Fruit fly (Drosophila melanogaster) whole organism, pupa: Measurements from ENCODE around the gene CG44290.

ENCODE experiments used
- CG10348 ChIP-seq: fragments of 200-800 bp; sonication (Bioruptor generic); IDR thresholded peaks from 2 replicates; pipeline ENCODE4 v1.3.6; 2022; ENCODE audit warnings: missing biosample characterization, missing genetic modification characterization
- CG12605 ChIP-seq: fragments of 200-800 bp; sonication (Bioruptor generic); IDR thresholded peaks from 2 replicates; pipeline ENCODE4 v1.3.6; 2022; ENCODE audit warnings: missing biosample characterization, missing genetic modification characterization
- CG13204 ChIP-seq: fragments of 200-800 bp; sonication (Bioruptor generic); optimal IDR thresholded peaks from 2 replicates; lab custom pipeline; 2018; ENCODE audit warnings: missing biosample characterization, mild to moderate bottlenecking, missing genetic modification characterization, moderate library complexity
- CG14655 ChIP-seq: fragments of 200-800 bp; sonication (Bioruptor generic); optimal IDR thresholded peaks from 3 replicates; lab custom pipeline; 2017; ENCODE audit warnings: mild to moderate bottlenecking, missing biosample characterization, missing genetic modification reagents, missing genetic modification characterization
- CG15710 ChIP-seq: fragments of 200-800 bp; sonication (Bioruptor generic); optimal IDR thresholded peaks from 2 replicates; lab custom pipeline; 2018; ENCODE audit warnings: missing biosample characterization, mild to moderate bottlenecking, missing genetic modification characterization, moderate library complexity
- CG17806 ChIP-seq: fragments of 200-800 bp; sonication (Bioruptor generic); optimal IDR thresholded peaks from 2 replicates; lab custom pipeline; 2018; ENCODE audit warnings: missing biosample characterization, mild to moderate bottlenecking, missing genetic modification characterization, moderate library complexity
- CG32121 ChIP-seq: fragments of 200-800 bp; sonication (Bioruptor generic); IDR thresholded peaks from 2 replicates; pipeline ENCODE4 v1.3.6; 2022; ENCODE audit warnings: missing biosample characterization, missing genetic modification characterization
- CG34367 ChIP-seq: fragments of 200-800 bp; sonication (Bioruptor generic); optimal IDR thresholded peaks from 2 replicates; lab custom pipeline; 2018; ENCODE audit warnings: missing biosample characterization, mild to moderate bottlenecking, missing genetic modification characterization
- CG4496 ChIP-seq: fragments of 200-800 bp; sonication (Bioruptor generic); IDR thresholded peaks from 3 replicates; pipeline ENCODE4 v1.3.6; 2022; ENCODE audit warnings: missing biosample characterization, missing genetic modification characterization
- CG8159 ChIP-seq: fragments of 200-800 bp; sonication (Bioruptor generic); optimal IDR thresholded peaks from 3 replicates; lab custom pipeline; 2018; ENCODE audit warnings: missing biosample characterization, mild to moderate bottlenecking, missing genetic modification characterization, moderate library complexity
- CG8301 ChIP-seq: fragments of 200-800 bp; sonication (Bioruptor generic); optimal IDR thresholded peaks from 2 replicates; lab custom pipeline; 2018; ENCODE audit warnings: missing biosample characterization, mild to moderate bottlenecking, missing genetic modification characterization
- CG9948 ChIP-seq: fragments of 200-800 bp; sonication (Bioruptor generic); optimal IDR thresholded peaks from 2 replicates; lab custom pipeline; 2018; ENCODE audit warnings: missing biosample characterization, mild to moderate bottlenecking, missing genetic modification characterization, moderate library complexity
- D1 ChIP-seq: fragments of 200-800 bp; sonication (Bioruptor generic); optimal IDR thresholded peaks from 2 replicates; lab custom pipeline; 2018; ENCODE audit warnings: missing biosample characterization, mild to moderate bottlenecking, missing genetic modification characterization, moderate library complexity
- EcR ChIP-seq: fragments of 200-800 bp; sonication (Bioruptor generic); optimal IDR thresholded peaks from 3 replicates; lab custom pipeline; 2019; ENCODE audit warnings: missing biosample characterization, missing genetic modification characterization, mild to moderate bottlenecking, moderate library complexity, missing genetic modification reagents
- Ets98B ChIP-seq: fragments of 200-800 bp; sonication (Bioruptor generic); IDR thresholded peaks from 2 replicates; pipeline ENCODE4 v1.3.6; 2022; ENCODE audit warnings: missing biosample characterization, missing genetic modification characterization
- Pif1A ChIP-seq: fragments of 200-800 bp; sonication (Bioruptor generic); optimal IDR thresholded peaks from 3 replicates; lab custom pipeline; 2016; ENCODE audit warnings: missing biosample characterization, missing genetic modification characterization
- Pif1B ChIP-seq: fragments of 200-800 bp; sonication (Bioruptor generic); optimal IDR thresholded peaks from 3 replicates; lab custom pipeline; 2016; ENCODE audit warnings: missing biosample characterization, missing genetic modification characterization
- Snoo ChIP-seq: fragments of 200-800 bp; sonication (Bioruptor generic); optimal IDR thresholded peaks from 3 replicates; lab custom pipeline; 2017; ENCODE audit warnings: missing biosample characterization, mild to moderate bottlenecking, missing genetic modification characterization, inconsistent platforms
- fd96Ca ChIP-seq: fragments of 200-800 bp; sonication (Bioruptor generic); IDR thresholded peaks from 3 replicates; pipeline ENCODE4 v1.3.6; 2022; ENCODE audit warnings: missing biosample characterization, missing genetic modification characterization
- gl ChIP-seq: fragments of 200-800 bp; sonication (Bioruptor generic); optimal IDR thresholded peaks from 2 replicates; lab custom pipeline; 2018; ENCODE audit warnings: missing biosample characterization, mild to moderate bottlenecking, missing genetic modification characterization
- rn ChIP-seq: fragments of 200-800 bp; sonication (Bioruptor generic); IDR thresholded peaks from 2 replicates; pipeline ENCODE4 v1.3.6; 2022; ENCODE audit warnings: missing biosample characterization, missing genetic modification characterization

The CG44290 gene

dm6 chr3R:27445311-27445710, 4.6 kb upstream of the CG44290 start:
- no peak for TF ChIP-seq Snoo
- no peak for TF ChIP-seq Pif1B (GFP tag; lab: Kevin White, UChicago)
- TF ChIP-seq D1 (tag; lab: Kevin White, UChicago): no peak
- no peak for TF ChIP-seq CG17806 (tag; lab: Kevin White, UChicago)
- TF ChIP-seq CG15710 (tag; lab: Kevin White, UChicago): no peak
- no peak for TF ChIP-seq CG12605 (GFP tag; lab: Robert Waterston, UW)
- TF ChIP-seq fd96Ca: no peak
- no peak for TF ChIP-seq rn (GFP tag; lab: Robert Waterston, UW)
- TF ChIP-seq CG13204 (GFP tag; lab: Kevin White, UChicago): no peak
- TF ChIP-seq CG9948 (tag; lab: Kevin White, UChicago): no peak
- no peak for TF ChIP-seq CG32121 (GFP tag; lab: Robert Waterston, UW)
- no peak for TF ChIP-seq CG4496 (GFP tag; lab: Robert Waterston, UW)
- TF ChIP-seq EcR: no peak

DNA sequence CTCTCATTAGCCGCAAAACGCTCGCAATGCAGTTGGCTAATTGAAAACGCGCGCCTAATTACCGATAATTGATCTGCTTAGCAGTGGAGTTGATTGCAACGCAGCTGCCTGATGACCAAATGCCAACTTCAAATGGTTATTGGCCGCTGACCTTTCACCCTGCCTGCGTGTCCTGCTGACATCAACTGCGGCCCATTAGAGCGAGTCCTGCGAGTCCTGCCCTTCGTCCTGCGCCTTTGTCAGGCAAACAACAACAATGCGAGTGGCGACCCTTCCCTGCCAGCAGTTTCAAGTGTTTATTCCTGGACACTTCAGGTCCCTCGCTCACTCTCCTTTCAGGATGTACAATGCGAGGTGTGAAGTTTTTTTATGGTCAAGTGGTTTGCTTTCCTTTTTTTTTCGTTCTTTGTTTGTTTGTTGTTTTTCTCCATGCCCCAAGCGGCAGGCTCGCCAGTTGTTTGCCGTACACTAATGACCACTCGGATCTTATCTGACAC, 1.8 kb upstream of the CG44290 start:
- TF ChIP-seq CG12605 (GFP tag; lab: Robert Waterston, UW): no peak
- TF ChIP-seq rn (GFP tag; lab: Robert Waterston, UW): no peak
- TF ChIP-seq CG4496 (GFP tag; lab: Robert Waterston, UW): no peak
- no peak for TF ChIP-seq Snoo
- no peak for TF ChIP-seq EcR
- no peak for TF ChIP-seq CG9948 (tag; lab: Kevin White, UChicago)
- TF ChIP-seq, all 21 proteins: peak for 0

dm6 chr3R:27441219-27441808, 570 bp upstream of the CG44290 start:
- TF ChIP-seq CG8159 (tag; lab: Kevin White, UChicago) (no peak), CG34367 (tag; lab: Kevin White, UChicago) (no peak), gl (tag; lab: Kevin White, UChicago) (no peak), EcR (no peak), CG32121 (GFP tag; lab: Robert Waterston, UW) (no peak), CG9948 (tag; lab: Kevin White, UChicago) (no peak), CG12605 (GFP tag; lab: Robert Waterston, UW) (no peak), Ets98B (GFP tag; lab: Robert Waterston, UW) (no peak), Pif1B (GFP tag; lab: Kevin White, UChicago) (no peak), rn (GFP tag; lab: Robert Waterston, UW) (no peak), CG17806 (tag; lab: Kevin White, UChicago) (no peak), CG8301 (no peak)

DNA sequence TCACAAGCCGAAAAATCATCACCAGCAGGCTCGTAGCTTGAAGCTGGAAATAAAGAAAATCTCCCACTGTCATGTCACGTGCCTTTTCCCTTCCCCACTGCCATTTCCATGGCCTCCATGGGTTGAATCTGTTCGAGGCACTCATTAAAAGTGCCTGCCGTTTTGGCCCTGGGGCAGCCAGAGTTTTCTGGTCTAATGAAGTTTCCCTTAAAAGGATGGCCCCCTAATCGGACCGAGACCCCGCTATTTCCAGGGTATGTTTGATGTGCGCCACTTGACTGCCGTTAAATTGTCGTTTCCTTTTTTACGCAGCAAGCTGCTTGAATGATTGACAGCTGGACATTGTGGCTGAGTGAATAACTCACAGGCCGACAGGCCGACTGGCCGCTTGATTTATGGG, 732 bp downstream of the CG44290 start, which contains the start of gene CG43447:
Gene CG43447, plus strand, starts transcription at position 301 of the 400 bp plus-strand sequence.
- TF ChIP-seq Pif1B (GFP tag; lab: Kevin White, UChicago): no peak
- TF ChIP-seq D1 (tag; lab: Kevin White, UChicago): no peak
- no peak for TF ChIP-seq CG15710 (tag; lab: Kevin White, UChicago)
- no peak for TF ChIP-seq CG10348 (GFP tag; lab: Robert Waterston, UW)
- no peak for TF ChIP-seq gl (tag; lab: Kevin White, UChicago)

- no peak for TF ChIP-seq CG12605 (GFP tag; lab: Robert Waterston, UW)
- no peak for TF ChIP-seq CG13204 (GFP tag; lab: Kevin White, UChicago)
- TF ChIP-seq EcR: no peak
Measured at dm6 chr3R:27438370-27438769, 2.4 kb downstream of the CG44290 start.

DNA sequence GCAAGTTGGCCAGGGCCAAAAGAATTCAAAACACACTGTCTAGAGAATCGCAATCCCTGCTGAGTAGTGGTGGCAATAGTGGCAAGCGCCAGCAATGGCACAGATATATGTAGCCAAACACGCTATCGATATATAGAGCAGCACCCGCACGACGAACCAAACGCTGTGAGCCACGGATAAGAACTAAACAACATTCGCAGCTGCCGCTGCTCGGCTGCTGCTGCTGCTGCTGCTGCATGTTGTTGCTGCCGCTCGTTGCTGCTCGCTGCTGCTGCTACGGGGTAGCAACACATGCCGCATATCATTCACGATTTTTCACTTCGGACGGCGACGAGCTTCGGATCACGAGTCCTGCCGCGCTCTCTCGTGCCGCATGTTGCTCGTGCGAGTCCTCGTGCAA, 3.4 kb downstream of the CG44290 start, which contains the start of gene side:
Gene side, minus strand, starts transcription at position 175 of the 400 bp plus-strand sequence.
- TF ChIP-seq gl (tag; lab: Kevin White, UChicago) (no peak), CG32121 (GFP tag; lab: Robert Waterston, UW) (0 out of 2 replicates have a peak, but pooled peaks have one; percentile 13), D1 (tag; lab: Kevin White, UChicago) (no peak)

DNA sequence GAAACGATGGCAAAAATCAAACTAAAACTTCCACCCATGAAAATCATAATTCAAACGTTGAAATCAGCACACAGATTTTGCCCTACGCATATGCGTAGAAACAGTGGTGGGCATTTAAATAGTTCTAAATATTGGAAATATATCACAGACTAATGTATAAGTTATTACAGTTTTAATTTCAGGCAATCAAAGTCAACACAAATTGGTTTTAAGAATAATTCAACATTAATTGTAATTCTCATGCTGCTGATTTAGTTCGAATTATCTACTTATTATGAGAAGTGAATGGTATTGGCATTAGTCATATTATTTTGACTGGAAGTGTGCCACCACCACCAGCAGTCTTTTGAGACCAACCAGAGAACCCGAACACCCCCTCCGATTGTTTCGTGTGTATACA, 14.0 kb downstream of the CG44290 start:
- TF ChIP-seq CG14655 (GFP tag; lab: Kevin White, UChicago) (no peak), rn (GFP tag; lab: Robert Waterston, UW) (no peak), CG32121 (GFP tag; lab: Robert Waterston, UW) (no peak), CG12605 (GFP tag; lab: Robert Waterston, UW) (no peak), D1 (tag; lab: Kevin White, UChicago) (no peak), fd96Ca (no peak), gl (tag; lab: Kevin White, UChicago) (no peak)

DNA sequence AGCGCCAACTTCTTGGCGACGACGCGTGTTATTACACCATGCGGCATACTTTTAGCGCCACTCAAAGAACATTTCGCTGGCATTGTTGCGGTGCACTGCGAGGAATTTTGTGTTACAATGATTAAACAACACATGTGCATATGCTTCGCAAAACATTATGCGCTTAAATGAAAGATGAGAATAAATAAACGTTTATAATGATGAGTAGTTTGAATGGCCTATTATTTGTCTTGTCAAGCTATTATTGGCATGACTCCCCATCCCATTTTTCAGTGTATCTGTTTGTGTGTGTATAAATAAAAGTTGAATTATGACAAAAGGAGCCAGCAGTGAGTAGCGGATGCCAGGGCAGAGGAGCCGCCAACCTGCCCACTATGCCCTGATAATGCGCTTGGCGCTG, 18.9 kb downstream of the CG44290 start:
- TF ChIP-seq CG32121 (GFP tag; lab: Robert Waterston, UW): no peak
- TF ChIP-seq CG15710 (tag; lab: Kevin White, UChicago): peak; percentile 22
- no peak for TF ChIP-seq fd96Ca
- peak; percentile 21 for TF ChIP-seq CG17806 (tag; lab: Kevin White, UChicago)
- TF ChIP-seq CG13204 (GFP tag; lab: Kevin White, UChicago): no peak
- peak; percentile 30 for TF ChIP-seq CG14655 (GFP tag; lab: Kevin White, UChicago)
- no peak for TF ChIP-seq Pif1B (GFP tag; lab: Kevin White, UChicago)
- TF ChIP-seq CG8301: peak; percentile 19
- TF ChIP-seq CG10348 (GFP tag; lab: Robert Waterston, UW): no peak
- no peak for TF ChIP-seq D1 (tag; lab: Kevin White, UChicago)
- peak; percentile 36 for TF ChIP-seq CG9948 (tag; lab: Kevin White, UChicago)
- no peak for TF ChIP-seq Ets98B (GFP tag; lab: Robert Waterston, UW)
- TF ChIP-seq Pif1A: peak; percentile 0
- TF ChIP-seq CG8159 (tag; lab: Kevin White, UChicago): peak; percentile 40
- TF ChIP-seq CG4496 (GFP tag; lab: Robert Waterston, UW): 0 out of 3 replicates have a peak, but pooled peaks have one; percentile 42
